Worm (Caenorhabditis elegans) whole organism, midembryonic: ENCODE data around the gene F25B4.7.
"Not testable (repeated sequence)": the region's sequence is repeated elsewhere in the genome, so short reads cannot be mapped to it uniquely, and the experiment has no call there.

Experiments
- T22C8.4 ChIP-seq: fragments of 200-800 bp; sonication (Bioruptor generic); IDR thresholded peaks from 2 replicates; pipeline ENCODE4 v1.3.6; 2022; ENCODE audit warnings: missing genetic modification characterization, missing compliant biosample characterization
- cog-1 ChIP-seq: sonication (generic microtip); optimal IDR thresholded peaks from 2 replicates; lab custom pipeline; 2016; ENCODE audit warnings: missing genetic modification characterization, missing compliant biosample characterization
- flt-1 ChIP-seq: fragments of 200-800 bp; sonication (Bioruptor generic); IDR thresholded peaks from 2 replicates; pipeline ENCODE4 v1.3.6; 2022; ENCODE audit warnings: missing genetic modification characterization, missing compliant biosample characterization
- klf-2 ChIP-seq: fragments of 200-800 bp; sonication (Bioruptor generic); conservative IDR thresholded peaks from 2 replicates; pipeline ENCODE4 v1.3.6; 2022; ENCODE audit warnings: missing genetic modification reagents, missing genetic modification characterization, missing compliant biosample characterization
- med-1 ChIP-seq: sonication (generic microtip); optimal IDR thresholded peaks from 2 replicates; lab custom pipeline; 2017; ENCODE audit warnings: missing genetic modification characterization, mild to moderate bottlenecking, missing compliant biosample characterization, antibody characterized with exemption, missing genetic modification reagents; ENCODE audit not compliant: insufficient read depth
- ref-1 ChIP-seq: fragments of 200-800 bp; sonication (Bioruptor generic); conservative IDR thresholded peaks from 2 replicates; pipeline ENCODE4 v1.3.6; 2022; ENCODE audit warnings: missing genetic modification reagents, missing genetic modification characterization, missing compliant biosample characterization
- tab-1 ChIP-seq: fragments of 200-800 bp; sonication (Bioruptor generic); IDR thresholded peaks from 2 replicates; pipeline ENCODE4 v1.3.6; 2022; ENCODE audit warnings: missing genetic modification characterization, missing compliant biosample characterization
- ztf-23 ChIP-seq: fragments of 200-800 bp; sonication (Bioruptor generic); IDR thresholded peaks from 2 replicates; pipeline ENCODE4 v1.3.6; 2022; ENCODE audit warnings: missing genetic modification reagents, missing genetic modification characterization, missing compliant biosample characterization
- ztf-29 ChIP-seq: fragments of 200-800 bp; sonication (Bioruptor generic); IDR thresholded peaks from 2 replicates; pipeline ENCODE4 v1.3.6; 2022; ENCODE audit warnings: missing genetic modification reagents, missing genetic modification characterization, missing compliant biosample characterization

F25B4.7 gene

ce11 chrV:5668968-5669367, 18.1 kb downstream of the F25B4.7 start:
- TF ChIP-seq tab-1 (GFP tag; lab: Robert Waterston, UW) (no peak), ref-1 (GFP tag; lab: Robert Waterston, UW) (no peak), cog-1 (no peak), T22C8.4 (GFP tag; lab: Robert Waterston, UW) (no peak), flt-1 (no peak), ztf-23 (GFP tag; lab: Robert Waterston, UW) (no peak), ztf-29 (GFP tag; lab: Robert Waterston, UW) (no peak), med-1 (GFP tag; lab: Kevin White, UChicago) (no peak), klf-2 (no peak)

ce11 chrV:5667337-5667736, 19.7 kb downstream of the F25B4.7 start:
- TF ChIP-seq cog-1 (no peak), flt-1 (peak; percentile 42; the same call in 1 of the 2 replicates)

ce11 chrV:5666036-5666729, 20.8 kb downstream of the F25B4.7 start, which contains the start of gene C14C11.7:
TSS of gene C14C11.7 (minus strand) at chrV:5666086.
- no peak for TF ChIP-seq ztf-23 (GFP tag; lab: Robert Waterston, UW)

ce11 chrV:5663317-5663716, 23.7 kb downstream of the F25B4.7 start, which contains the start of gene C14C11.1:
TSS of gene C14C11.1 (plus strand) at chrV:5663617.
- not testable (repeated sequence) for TF ChIP-seq flt-1; T22C8.4 (GFP tag; lab: Robert Waterston, UW); med-1 (GFP tag; lab: Kevin White, UChicago)

- TF ChIP-seq ztf-29 (GFP tag; lab: Robert Waterston, UW): no peak
- no peak for TF ChIP-seq T22C8.4 (GFP tag; lab: Robert Waterston, UW)
- TF ChIP-seq ref-1 (GFP tag; lab: Robert Waterston, UW): no peak
- no peak for TF ChIP-seq flt-1
- no peak for TF ChIP-seq klf-2
- TF ChIP-seq med-1 (GFP tag; lab: Kevin White, UChicago): no peak
- no peak for TF ChIP-seq tab-1 (GFP tag; lab: Robert Waterston, UW)
- TF ChIP-seq cog-1: no peak
- no peak for TF ChIP-seq ztf-23 (GFP tag; lab: Robert Waterston, UW)
Observed at ce11 chrV:5660604-5661209, 26.3 kb downstream of the F25B4.7 start, which contains the start of the genes mut-14 and C14C11.2. TSS of gene mut-14 (minus strand) at chrV:5660704. TSS of gene C14C11.2 (plus strand) at chrV:5661159.

- TF ChIP-seq cog-1 (no peak), ref-1 (GFP tag; lab: Robert Waterston, UW) (no peak), tab-1 (GFP tag; lab: Robert Waterston, UW) (no peak), klf-2 (no peak), ztf-23 (GFP tag; lab: Robert Waterston, UW) (no peak), ztf-29 (GFP tag; lab: Robert Waterston, UW) (no peak), T22C8.4 (GFP tag; lab: Robert Waterston, UW) (no peak)
Observed at ce11 chrV:5653990-5654499, 33.0 kb downstream of the F25B4.7 start, which contains the start of gene hex-2. TSS of gene hex-2 (plus strand) at chrV:5654449.

ce11 chrV:5651905-5652304, 35.1 kb downstream of the F25B4.7 start:
- TF ChIP-seq med-1 (GFP tag; lab: Kevin White, UChicago): no peak
- no peak for TF ChIP-seq tab-1 (GFP tag; lab: Robert Waterston, UW)
- TF ChIP-seq klf-2: no peak
- no peak for TF ChIP-seq T22C8.4 (GFP tag; lab: Robert Waterston, UW)

- TF ChIP-seq ref-1 (GFP tag; lab: Robert Waterston, UW): no peak
Observed at ce11 chrV:5647359-5647758, 39.7 kb downstream of the F25B4.7 start, which contains the start of gene C14C11.4. TSS of gene C14C11.4 (plus strand) at chrV:5647610.

ce11 chrV:5644171-5644570, 42.9 kb downstream of the F25B4.7 start, which contains the start of gene srx-117:
TSS of gene srx-117 (plus strand) at chrV:5644471.
- TF ChIP-seq tab-1 (GFP tag; lab: Robert Waterston, UW) (no peak), med-1 (GFP tag; lab: Kevin White, UChicago) (no peak), ztf-23 (GFP tag; lab: Robert Waterston, UW) (no peak), klf-2 (no peak), cog-1 (no peak), ref-1 (GFP tag; lab: Robert Waterston, UW) (no peak), flt-1 (no peak), ztf-29 (GFP tag; lab: Robert Waterston, UW) (no peak), T22C8.4 (GFP tag; lab: Robert Waterston, UW) (no peak)
